Fruit fly (Drosophila melanogaster) whole organism, embryonic: Measurements from ENCODE around the gene trk.

ENCODE experiments used
- B-H2 ChIP-seq: fragments of 200-800 bp; sonication (Bioruptor generic); optimal IDR thresholded peaks from 2 replicates; lab custom pipeline; 2018; ENCODE audit warnings: missing biosample characterization, mild to moderate bottlenecking, missing genetic modification characterization
- BEAF-32 ChIP-seq: fragments of 200-800 bp; sonication (Bioruptor generic); optimal IDR thresholded peaks from 3 replicates; lab custom pipeline; 2017; ENCODE audit warnings: missing biosample characterization, missing genetic modification characterization, mild to moderate bottlenecking, moderate library complexity, missing genetic modification reagents
- CG10431 ChIP-seq: fragments of 200-800 bp; sonication (Bioruptor generic); optimal IDR thresholded peaks from 3 replicates; lab custom pipeline; 2018; ENCODE audit warnings: missing biosample characterization, mild to moderate bottlenecking, missing genetic modification characterization
- CG10654 ChIP-seq: fragments of 200-800 bp; sonication (Bioruptor generic); optimal IDR thresholded peaks from 2 replicates; lab custom pipeline; 2016; ENCODE audit warnings: missing biosample characterization, missing genetic modification characterization
- CG12236 ChIP-seq: fragments of 200-800 bp; sonication (Bioruptor generic); optimal IDR thresholded peaks from 2 replicates; lab custom pipeline; 2016; ENCODE audit warnings: missing biosample characterization, missing genetic modification characterization
- CG12769 ChIP-seq: fragments of 200-800 bp; sonication (Bioruptor generic); optimal IDR thresholded peaks from 2 replicates; lab custom pipeline; 2019; ENCODE audit warnings: missing biosample characterization, mild to moderate bottlenecking, missing genetic modification characterization, moderate library complexity
- CG13624 ChIP-seq: fragments of 200-800 bp; sonication (Bioruptor generic); optimal IDR thresholded peaks from 2 replicates; lab custom pipeline; 2016; ENCODE audit warnings: missing biosample characterization, missing genetic modification characterization
- CG14050 ChIP-seq: fragments of 200-800 bp; sonication (Bioruptor generic); IDR thresholded peaks from 3 replicates; pipeline ENCODE4 v1.3.6; 2022; ENCODE audit warnings: missing biosample characterization, missing genetic modification characterization
- CG14710 ChIP-seq: fragments of 200-800 bp; sonication (Bioruptor generic); optimal IDR thresholded peaks from 3 replicates; lab custom pipeline; 2019; ENCODE audit warnings: missing biosample characterization, mild to moderate bottlenecking, missing genetic modification characterization, moderate library complexity
- CG17385 ChIP-seq: fragments of 200-800 bp; sonication (Bioruptor generic); optimal IDR thresholded peaks from 3 replicates; lab custom pipeline; 2018; ENCODE audit warnings: missing biosample characterization, mild to moderate bottlenecking, missing genetic modification characterization
- CG2678 ChIP-seq: fragments of 200-800 bp; sonication (Bioruptor generic); optimal IDR thresholded peaks from 3 replicates; lab custom pipeline; 2019; ENCODE audit warnings: missing biosample characterization, mild to moderate bottlenecking, missing genetic modification characterization, moderate library complexity
- CG3065 ChIP-seq: fragments of 200-800 bp; sonication (Bioruptor generic); optimal IDR thresholded peaks from 2 replicates; lab custom pipeline; 2016; ENCODE audit warnings: missing biosample characterization, missing genetic modification characterization
- CG6689 ChIP-seq: fragments of 200-800 bp; sonication (Bioruptor generic); IDR thresholded peaks from 2 replicates; pipeline ENCODE4 v1.3.6; 2022; ENCODE audit warnings: missing biosample characterization, missing genetic modification characterization
- CG7271 ChIP-seq: fragments of 200-800 bp; sonication (Bioruptor generic); optimal IDR thresholded peaks from 2 replicates; lab custom pipeline; 2018; ENCODE audit warnings: missing biosample characterization, mild to moderate bottlenecking, missing genetic modification characterization, moderate library complexity
- CG7839 ChIP-seq: fragments of 200-800 bp; sonication (Bioruptor generic); optimal IDR thresholded peaks from 3 replicates; lab custom pipeline; 2018; ENCODE audit warnings: missing biosample characterization, mild to moderate bottlenecking, missing genetic modification characterization, moderate library complexity
- CG8765 ChIP-seq: fragments of 200-800 bp; sonication (Bioruptor generic); IDR thresholded peaks from 2 replicates; pipeline ENCODE4 v1.3.6; 2022; ENCODE audit warnings: missing biosample characterization, missing genetic modification characterization
- CrebB ChIP-seq: fragments of 200-800 bp; sonication (Bioruptor generic); optimal IDR thresholded peaks from 3 replicates; lab custom pipeline; 2018; ENCODE audit warnings: missing biosample characterization, mild to moderate bottlenecking, missing genetic modification characterization
- D ChIP-seq, 2 experiments: fragments of 200-800 bp in 1 of 2; fragments of >200 bp in 1 of 2; sonication (Bioruptor generic) in 1 of 2; optimal IDR thresholded peaks; 2 replicates in 1 of 2; 3 replicates in 1 of 2; lab custom pipeline; 2017; ENCODE audit warnings: mild to moderate bottlenecking in 1 of 2, missing biosample characterization in 1 of 2, missing genetic modification characterization in 1 of 2, missing genetic modification reagents in 1 of 2
- Dad ChIP-seq: fragments of 200-800 bp; sonication (Bioruptor generic); optimal IDR thresholded peaks from 3 replicates; lab custom pipeline; 2016; ENCODE audit warnings: missing biosample characterization, missing genetic modification characterization
- Dfd ChIP-seq, 2 experiments: fragments of >200 bp; optimal IDR thresholded peaks; 2 replicates each; lab custom pipeline; 2017; ENCODE audit warnings: missing biosample characterization in 2 of 2, missing genetic modification characterization in 2 of 2
- HmgZ ChIP-seq: fragments of 200-800 bp; sonication (Bioruptor generic); optimal IDR thresholded peaks from 2 replicates; lab custom pipeline; 2018; ENCODE audit warnings: missing biosample characterization, mild to moderate bottlenecking, missing genetic modification characterization
- Hmr ChIP-seq: fragments of 200-800 bp; sonication (Bioruptor generic); optimal IDR thresholded peaks from 3 replicates; lab custom pipeline; 2017; ENCODE audit warnings: mild to moderate bottlenecking, missing biosample characterization, missing genetic modification reagents, missing genetic modification characterization
- Lhr ChIP-seq: fragments of 200-800 bp; sonication (Bioruptor generic); optimal IDR thresholded peaks from 3 replicates; lab custom pipeline; 2017; ENCODE audit warnings: mild to moderate bottlenecking, missing biosample characterization, missing genetic modification reagents, missing genetic modification characterization
- MESR4 ChIP-seq: fragments of 200-800 bp; sonication (Bioruptor generic); optimal IDR thresholded peaks from 2 replicates; lab custom pipeline; 2018; ENCODE audit warnings: missing biosample characterization, mild to moderate bottlenecking, missing genetic modification characterization, moderate library complexity
- Ravus ChIP-seq: fragments of 200-800 bp; sonication (Bioruptor generic); IDR thresholded peaks from 2 replicates; pipeline ENCODE4 v1.3.6; 2022; ENCODE audit warnings: missing biosample characterization, missing genetic modification characterization
- Rfx ChIP-seq: fragments of 200-800 bp; sonication (Bioruptor generic); IDR thresholded peaks from 2 replicates; pipeline ENCODE4 v1.3.6; 2022; ENCODE audit warnings: missing biosample characterization, missing genetic modification characterization
- Side ChIP-seq: fragments of 200-800 bp; sonication (Bioruptor generic); optimal IDR thresholded peaks from 2 replicates; lab custom pipeline; 2016; ENCODE audit warnings: missing biosample characterization, missing genetic modification characterization
- Stat92E ChIP-seq, 3 experiments: fragments of >200 bp in 2 of 3; fragments of 200-800 bp in 1 of 3; sonication (Bioruptor generic) in 1 of 3; optimal IDR thresholded peaks; 2 replicates each; lab custom pipeline; 2017 to 2019; ENCODE audit warnings: missing biosample characterization in 3 of 3, missing genetic modification characterization in 3 of 3, mild to moderate bottlenecking in 1 of 3, moderate library complexity in 1 of 3
- ap ChIP-seq: fragments of 200-800 bp; sonication (Bioruptor generic); IDR thresholded peaks from 2 replicates; pipeline ENCODE4 v1.3.6; 2022; ENCODE audit warnings: missing biosample characterization, missing genetic modification characterization
- chif ChIP-seq, 2 experiments: fragments of 200-800 bp; sonication (Bioruptor generic); optimal IDR thresholded peaks; 3 replicates each; lab custom pipeline; 2016; ENCODE audit warnings: missing biosample characterization in 2 of 2, missing genetic modification characterization in 2 of 2
- cwo ChIP-seq: fragments of 200-800 bp; sonication (Bioruptor generic); optimal IDR thresholded peaks from 3 replicates; lab custom pipeline; 2017; ENCODE audit warnings: missing biosample characterization, missing genetic modification characterization, mild to moderate bottlenecking, moderate library complexity, missing genetic modification reagents
- fu2 ChIP-seq: fragments of 200-800 bp; sonication (Bioruptor generic); optimal IDR thresholded peaks from 2 replicates; lab custom pipeline; 2016; ENCODE audit warnings: missing biosample characterization, missing genetic modification characterization
- gcm2 ChIP-seq: fragments of 200-800 bp; sonication (Bioruptor generic); optimal IDR thresholded peaks from 2 replicates; lab custom pipeline; 2016; ENCODE audit warnings: missing biosample characterization, missing genetic modification characterization
- gfzf ChIP-seq: fragments of 200-800 bp; sonication (Bioruptor generic); optimal IDR thresholded peaks from 2 replicates; lab custom pipeline; 2016; ENCODE audit warnings: missing biosample characterization, mild to moderate bottlenecking, missing genetic modification characterization, moderate library complexity
- gsb ChIP-seq: fragments of 200-800 bp; sonication (Bioruptor generic); IDR thresholded peaks from 2 replicates; pipeline ENCODE4 v1.3.6; 2022; ENCODE audit warnings: missing biosample characterization, missing genetic modification characterization
- gt ChIP-seq: fragments of 200-800 bp; sonication (Bioruptor generic); IDR thresholded peaks from 2 replicates; pipeline ENCODE4 v1.3.6; 2022; ENCODE audit warnings: missing biosample characterization, missing genetic modification characterization
- inv ChIP-seq: fragments of 200-800 bp; sonication (Bioruptor generic); IDR thresholded peaks from 2 replicates; pipeline ENCODE4 v1.3.6; 2022; ENCODE audit warnings: missing biosample characterization, missing genetic modification characterization; ENCODE audit not compliant: partially characterized antibody
- lmd ChIP-seq: fragments of 200-800 bp; sonication (Bioruptor generic); IDR thresholded peaks from 2 replicates; pipeline ENCODE4 v1.3.6; 2022; ENCODE audit warnings: missing biosample characterization, missing genetic modification characterization
- p53 ChIP-seq: fragments of 200-800 bp; sonication (Bioruptor generic); optimal IDR thresholded peaks from 2 replicates; lab custom pipeline; 2016; ENCODE audit warnings: missing biosample characterization, missing genetic modification characterization
- pfk ChIP-seq: fragments of 200-800 bp; sonication (Bioruptor generic); optimal IDR thresholded peaks from 2 replicates; lab custom pipeline; 2018; ENCODE audit warnings: missing biosample characterization, mild to moderate bottlenecking, missing genetic modification characterization, moderate library complexity
- pho ChIP-seq: fragments of 200-800 bp; sonication (Bioruptor generic); optimal IDR thresholded peaks from 2 replicates; lab custom pipeline; 2016; ENCODE audit warnings: missing biosample characterization, missing genetic modification characterization
- pzg ChIP-seq: fragments of 200-800 bp; sonication (Bioruptor generic); optimal IDR thresholded peaks from 3 replicates; lab custom pipeline; 2018; ENCODE audit warnings: missing biosample characterization, mild to moderate bottlenecking, missing genetic modification characterization, moderate library complexity
- sens ChIP-seq: fragments of 200-800 bp; sonication (Bioruptor generic); peaks from one replicate; lab custom pipeline; 2016; ENCODE audit warnings: missing biosample characterization, missing genetic modification characterization
- sima ChIP-seq: fragments of 200-800 bp; sonication (Bioruptor generic); optimal IDR thresholded peaks from 2 replicates; lab custom pipeline; 2016; ENCODE audit warnings: missing biosample characterization, missing genetic modification characterization
- sisA ChIP-seq: fragments of 200-800 bp; sonication (Bioruptor generic); IDR thresholded peaks from 2 replicates; pipeline ENCODE4 v1.3.6; 2022; ENCODE audit warnings: missing biosample characterization, missing genetic modification characterization
- stwl ChIP-seq: fragments of 200-800 bp; sonication (Bioruptor generic); optimal IDR thresholded peaks from 3 replicates; lab custom pipeline; 2018; ENCODE audit warnings: missing biosample characterization, mild to moderate bottlenecking, missing genetic modification characterization, moderate library complexity
- tna ChIP-seq: fragments of 200-800 bp; sonication (Bioruptor generic); IDR thresholded peaks from 2 replicates; pipeline ENCODE4 v1.3.6; 2022; ENCODE audit warnings: missing biosample characterization, missing genetic modification characterization; ENCODE audit not compliant: partially characterized antibody
- zfh2 ChIP-seq: fragments of 200-800 bp; sonication (Bioruptor generic); optimal IDR thresholded peaks from 2 replicates; lab custom pipeline; 2016; ENCODE audit warnings: missing biosample characterization, missing genetic modification characterization

Gene trk

dm6 chr2L:10305538-10306147, 33.5 kb upstream of the trk start:
- TF ChIP-seq gcm2 (no peak), sens (GFP tag; lab: Kevin White, UChicago) (peak; percentile 42)

- TF ChIP-seq fu2 = no peak
- TF ChIP-seq Hmr (GFP tag; lab: Kevin White, UChicago) = peak; percentile 32
- peak; percentile 2 for TF ChIP-seq CG7839 (tag; lab: Kevin White, UChicago)
- TF ChIP-seq tna (GFP tag; lab: Robert Waterston, UW) = peak; percentile 12; the same call in 1 of the 2 replicates
- TF ChIP-seq CG13624 (GFP tag; lab: Kevin White, UChicago) = no peak
- no peak for TF ChIP-seq ap (GFP tag; lab: Robert Waterston, UW)
- TF ChIP-seq lmd (GFP tag; lab: Robert Waterston, UW) = no peak
- TF ChIP-seq MESR4 (GFP tag; lab: Kevin White, UChicago) = peak; percentile 77
- no peak for TF ChIP-seq Ravus (GFP tag; lab: Robert Waterston, UW)
- TF ChIP-seq CG10654 (GFP tag; lab: Kevin White, UChicago) = peak; percentile 3
- peak; percentile 62 for TF ChIP-seq Lhr (GFP tag; lab: Kevin White, UChicago)
- no peak for TF ChIP-seq Dfd (GFP tag; optimal IDR thresholded peaks at IDR 0.05; lab: Kevin White, UChicago)
- TF ChIP-seq p53 = peak; percentile 36
- TF ChIP-seq CG14710 = peak; percentile 42
- peak in 1 of 2 experiments; percentile 3 for TF ChIP-seq chif (GFP tag; optimal IDR thresholded peaks at IDR 0.05; lab: Kevin White, UChicago)
- TF ChIP-seq CG14050 = no peak
- TF ChIP-seq CG6689 (GFP tag; lab: Robert Waterston, UW) = no peak
- no peak for TF ChIP-seq CG3065 (GFP tag; lab: Kevin White, UChicago)
- TF ChIP-seq CG2678 (tag; lab: Kevin White, UChicago) = peak; percentile 6
- no peak for TF ChIP-seq CG7271 (tag; lab: Kevin White, UChicago)
- TF ChIP-seq inv (GFP tag; lab: Robert Waterston, UW) = no peak
- no peak for TF ChIP-seq sisA
- peak; percentile 95 for TF ChIP-seq pfk (GFP tag; lab: Kevin White, UChicago)
- TF ChIP-seq Side (GFP tag; lab: Kevin White, UChicago) = no peak
- TF ChIP-seq CG17385 (GFP tag; lab: Kevin White, UChicago) = peak; percentile 91
- peak; percentile 80 for TF ChIP-seq pzg (GFP tag; lab: Kevin White, UChicago)
- no peak for TF ChIP-seq D (optimal IDR thresholded peaks at IDR 0.05; lab: Kevin White, UChicago)
- TF ChIP-seq D (GFP tag; optimal IDR thresholded peaks at IDR 0.05; lab: Kevin White, UChicago) = no peak
- no peak for TF ChIP-seq CG8765 (GFP tag; lab: Robert Waterston, UW)
- no peak for TF ChIP-seq sima (GFP tag; lab: Kevin White, UChicago)
- no peak for TF ChIP-seq zfh2 (GFP tag; lab: Kevin White, UChicago)
- TF ChIP-seq Stat92E (GFP tag; optimal IDR thresholded peaks at IDR 0.05; lab: Kevin White, UChicago) = no peak
- TF ChIP-seq CG10431 (GFP tag; lab: Kevin White, UChicago) = peak; percentile 91
- no peak for TF ChIP-seq B-H2
- TF ChIP-seq cwo (GFP tag; lab: Kevin White, UChicago) = no peak
- no peak for TF ChIP-seq CG12236 (GFP tag; lab: Kevin White, UChicago)
- no peak for TF ChIP-seq gt (GFP tag; lab: Robert Waterston, UW)
- TF ChIP-seq gsb = no peak
- TF ChIP-seq BEAF-32 (GFP tag; lab: Kevin White, UChicago) = peak; percentile 41
- TF ChIP-seq pho = peak; percentile 5
- peak; percentile 57 for TF ChIP-seq Rfx (GFP tag; lab: Robert Waterston, UW)
- TF ChIP-seq HmgZ (tag; lab: Kevin White, UChicago) = peak; percentile 19
- TF ChIP-seq gfzf (GFP tag; lab: Kevin White, UChicago) = peak; percentile 86
- peak; percentile 90 for TF ChIP-seq stwl
- TF ChIP-seq Dad = no peak
- TF ChIP-seq CG12769 (tag; lab: Kevin White, UChicago) = no peak
- TF ChIP-seq CrebB (tag; lab: Kevin White, UChicago) = no peak
These were observed 31.7 kb upstream of the trk start, which contains the start of gene nmd for dm6 chr2L:10303786-10304185. Gene nmd (minus strand): TSS chr2L:10303947.
